Fruit fly (Drosophila melanogaster): ENCODE data around the gene Syx1A.

DNA sequence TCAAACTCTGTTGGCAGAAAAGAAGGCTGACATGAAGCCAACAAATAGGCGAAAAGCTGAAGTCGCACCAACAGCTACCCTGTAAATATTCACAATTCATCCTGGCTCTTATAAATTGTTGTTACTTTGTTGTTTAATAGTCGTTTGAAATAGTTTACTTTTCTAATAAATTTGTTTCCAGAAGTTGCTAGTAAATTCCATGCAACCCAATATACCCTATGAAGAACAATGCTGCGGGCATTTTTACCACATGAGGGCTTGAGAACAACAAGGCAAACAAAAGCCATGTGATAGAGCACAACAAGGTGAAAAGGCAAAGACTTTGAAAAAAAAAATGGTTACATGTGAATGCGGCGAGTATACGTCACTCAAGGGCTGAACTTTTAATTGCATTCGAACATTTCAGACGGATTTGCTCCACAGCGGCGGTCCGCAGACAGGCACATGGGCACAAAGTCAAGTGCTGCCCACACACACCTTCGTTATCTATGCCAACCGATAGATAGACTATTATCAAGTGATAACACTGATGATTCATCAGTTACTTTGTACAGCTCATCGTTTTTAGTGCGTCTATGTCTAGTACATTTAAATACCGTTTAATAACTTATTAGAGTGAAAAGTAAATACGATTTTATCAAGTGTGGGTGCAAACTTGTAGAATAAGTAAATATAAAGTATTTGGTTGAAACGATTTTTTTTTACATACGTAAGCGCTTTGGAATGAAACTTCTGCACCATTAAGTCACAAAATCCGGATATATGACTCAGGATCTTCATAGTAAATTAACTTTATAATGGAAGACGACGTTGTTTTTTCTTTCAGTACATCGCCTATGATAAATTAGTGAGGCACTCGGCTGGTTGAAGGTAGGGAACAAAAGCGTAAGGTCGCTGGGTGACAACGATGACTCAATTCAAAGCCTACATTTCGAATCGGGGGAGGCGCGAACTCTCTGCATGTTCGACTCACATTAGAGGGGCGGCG lies 6.2 kb downstream of the Syx1A start:
- TF ChIP-seq br (GFP tag; optimal IDR thresholded peaks at IDR 0.05) (peak; percentile 73), Rel (GFP tag; optimal IDR thresholded peaks at IDR 0.05) (no peak), Rel (tag; optimal IDR thresholded peaks at IDR 0.05) (no peak), Sp1 (GFP tag; optimal IDR thresholded peaks at IDR 0.05) (peak; percentile 49), psq (GFP tag; optimal IDR thresholded peaks at IDR 0.05) (peak; percentile 62), sage (GFP tag; optimal IDR thresholded peaks at IDR 0.05) (no peak)
